Fruit fly (Drosophila melanogaster) S2 (cell line): ENCODE data around the gene GstT4.

Experiments
- CG8478 ChIP-seq: fragments of >200 bp; optimal IDR thresholded peaks from 2 replicates; lab custom pipeline; 2018
- CTCF ChIP-seq, 2 experiments: fragments of >200 bp; optimal IDR thresholded peaks; 2 replicates each; lab custom pipeline; 2018

dm6 chrX:13386776-13387175, 17.8 kb upstream of the GstT4 start:
- TF ChIP-seq CTCF (optimal IDR thresholded peaks at IDR 0.05; lab: Kevin White, UChicago) (no peak), CG8478 (lab: Kevin White, UChicago) (no peak)
